Worm (Caenorhabditis elegans) whole organism, L4/young adult: ENCODE data around the gene T27E9.2.
A peak's percentile ranks its signal among the peaks of the same experiment; 100 is the strongest.

Experiments
- W03F9.2 ChIP-seq: fragments of 150-350 bp; optimal IDR thresholded peaks from 2 replicates; lab custom pipeline; 2014; ENCODE audit warnings: missing biosample characterization, missing genetic modification characterization
- dao-5 ChIP-seq: sonication (generic microtip); optimal IDR thresholded peaks from 2 replicates; lab custom pipeline; 2016; ENCODE audit warnings: missing genotype, missing genetic modification characterization, moderate library complexity, missing compliant biosample characterization
- him-1 ChIP-seq: sonication (generic microtip); optimal IDR thresholded peaks from 2 replicates; lab custom pipeline; 2016; ENCODE audit warnings: missing genotype, missing genetic modification reagents, missing genetic modification characterization, missing compliant biosample characterization

T27E9.2 gene

DNA sequence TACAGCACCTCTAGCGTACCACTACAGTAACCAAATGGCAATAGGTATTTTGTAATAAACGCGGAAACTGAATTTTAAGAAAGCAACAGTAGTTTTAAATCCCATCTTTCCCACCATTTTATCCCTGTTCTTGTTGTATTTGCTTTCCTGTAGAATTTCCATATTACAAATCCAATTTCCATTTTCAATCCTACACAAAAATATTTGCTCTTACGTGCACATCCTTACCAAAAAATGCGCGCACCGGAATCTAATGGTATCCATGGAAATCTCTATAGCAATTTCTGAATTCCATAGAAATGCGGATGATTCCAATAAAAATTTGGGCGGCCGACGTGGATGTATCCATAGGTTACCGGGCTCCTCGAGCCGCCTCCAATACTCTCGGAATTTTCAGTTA lies 32.2 kb downstream of the T27E9.2 start, which contains the start of gene trf-1:
trf-1 (plus strand) TSS at position 301 of the 400 bp plus-strand sequence.
- no peak for TF ChIP-seq W03F9.2
- no peak for TF ChIP-seq him-1 (tag; lab: Kevin White, UChicago)
- no peak for TF ChIP-seq dao-5 (tag; lab: Kevin White, UChicago)

DNA sequence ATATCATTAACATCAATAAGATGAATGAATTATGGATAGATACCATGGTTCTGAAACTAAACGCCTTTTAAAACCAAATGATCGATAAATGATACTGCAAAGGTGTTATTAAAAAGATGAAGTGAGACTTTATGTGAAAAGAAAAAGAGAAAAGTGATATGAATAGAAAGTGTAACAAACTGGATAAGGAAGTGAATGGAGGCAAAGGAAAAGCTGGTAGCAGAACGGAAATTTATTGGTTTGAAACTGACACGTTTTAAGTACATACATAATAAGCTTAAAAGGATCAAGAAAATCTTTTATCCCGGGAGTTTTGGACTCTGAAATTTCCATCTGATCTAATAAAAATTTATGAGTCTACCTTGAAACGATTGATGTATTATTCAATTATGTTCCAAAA lies 32.7 kb downstream of the T27E9.2 start, which contains the start of gene bli-5:
bli-5 (minus strand) TSS at position 101 of the 400 bp plus-strand sequence.
- no peak for TF ChIP-seq dao-5 (tag; lab: Kevin White, UChicago)
- no peak for TF ChIP-seq him-1 (tag; lab: Kevin White, UChicago)
- TF ChIP-seq W03F9.2 = no peak

DNA sequence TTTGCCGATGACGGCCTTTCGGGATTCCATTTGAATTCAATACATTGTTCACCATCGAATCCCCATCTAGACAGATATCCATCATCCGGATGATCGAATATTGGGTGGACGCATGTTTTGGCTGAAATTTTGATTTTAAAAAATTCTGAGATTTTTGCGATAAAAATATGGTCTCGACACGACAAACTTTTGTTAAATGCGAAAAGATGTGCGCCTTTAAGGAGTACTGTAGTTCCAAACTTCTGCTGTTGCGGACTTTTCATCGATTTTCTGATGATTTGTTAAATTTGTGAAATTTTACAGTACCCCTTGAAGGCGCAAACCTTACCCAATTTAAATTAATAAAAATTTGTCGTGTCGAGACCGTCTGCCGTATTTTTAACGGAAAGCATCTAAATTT lies 34.6 kb downstream of the T27E9.2 start:
- TF ChIP-seq dao-5 (tag; lab: Kevin White, UChicago) = no peak
- TF ChIP-seq him-1 (tag; lab: Kevin White, UChicago) = no peak
- TF ChIP-seq W03F9.2 = no peak

DNA sequence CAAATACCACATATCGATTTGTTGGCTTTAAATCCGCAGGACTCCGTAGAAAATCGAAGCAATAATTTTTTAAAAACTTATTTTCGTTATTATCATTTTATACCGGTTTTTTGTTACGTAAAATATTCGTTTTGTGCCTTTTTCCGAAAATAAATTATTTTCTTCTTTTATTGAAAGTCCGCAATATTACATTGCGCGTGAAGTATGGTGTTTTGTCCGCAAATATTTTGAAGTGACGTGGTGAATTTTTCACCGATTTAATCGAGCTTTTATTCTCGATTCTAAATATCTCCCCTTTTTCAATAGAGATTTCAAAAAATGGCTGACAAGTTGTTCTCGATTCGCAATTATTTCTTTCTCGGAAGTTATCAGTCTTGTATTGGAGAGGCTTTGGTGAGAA lies 36.3 kb downstream of the T27E9.2 start, which contains the start of gene cope-1:
cope-1 (plus strand) TSS at position 229 of the 400 bp plus-strand sequence.
- TF ChIP-seq dao-5 (tag; lab: Kevin White, UChicago) = no peak
- no peak for TF ChIP-seq W03F9.2
- no peak for TF ChIP-seq him-1 (tag; lab: Kevin White, UChicago)

DNA sequence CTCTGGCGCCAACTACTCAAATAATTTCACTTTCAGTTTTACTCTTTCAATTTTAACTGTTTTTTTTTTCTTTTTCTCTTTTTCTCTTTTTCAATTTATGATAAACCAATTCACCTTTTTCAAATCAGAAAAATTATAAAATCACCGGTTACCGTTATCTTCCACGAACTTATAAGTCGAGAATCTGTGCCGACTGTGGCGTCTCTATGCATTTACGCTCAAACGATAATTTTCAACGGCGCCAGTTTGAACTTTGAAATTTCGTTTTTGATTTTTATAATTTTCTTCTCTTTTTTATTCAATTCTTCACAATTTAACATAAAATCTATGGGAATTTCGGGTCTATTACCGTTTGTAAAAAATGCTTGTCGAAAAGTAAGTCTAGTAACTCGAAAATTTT lies 39.0 kb downstream of the T27E9.2 start, which contains the start of gene exo-1:
exo-1 (plus strand) TSS at position 101 of the 400 bp plus-strand sequence.
- TF ChIP-seq W03F9.2 (peak; percentile 87), him-1 (tag; lab: Kevin White, UChicago) (no peak), dao-5 (tag; lab: Kevin White, UChicago) (no peak)

DNA sequence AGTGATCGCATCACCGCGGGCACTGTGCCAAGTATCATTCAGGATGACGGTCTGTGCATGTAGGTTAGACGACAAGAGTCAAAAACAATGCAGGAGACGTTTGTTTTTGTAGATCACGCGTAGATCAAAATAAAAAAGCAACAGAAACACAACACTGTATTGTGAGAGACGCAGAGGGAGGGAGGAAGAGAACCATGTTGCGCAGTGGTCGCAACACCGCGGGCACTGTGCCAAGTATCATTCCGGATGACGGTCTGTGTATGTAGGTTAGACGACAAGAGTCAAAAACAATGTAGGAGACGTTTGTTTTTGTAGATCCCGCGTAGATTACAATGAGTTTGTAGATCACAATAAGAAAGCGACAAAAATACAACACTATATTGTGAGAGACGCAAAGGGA lies 43.4 kb downstream of the T27E9.2 start:
- TF ChIP-seq W03F9.2 = no peak
- no peak for TF ChIP-seq dao-5 (tag; lab: Kevin White, UChicago)
- no peak for TF ChIP-seq him-1 (tag; lab: Kevin White, UChicago)
